Worm (Caenorhabditis elegans): ENCODE measurements around the gene nhr-227.

DNA sequence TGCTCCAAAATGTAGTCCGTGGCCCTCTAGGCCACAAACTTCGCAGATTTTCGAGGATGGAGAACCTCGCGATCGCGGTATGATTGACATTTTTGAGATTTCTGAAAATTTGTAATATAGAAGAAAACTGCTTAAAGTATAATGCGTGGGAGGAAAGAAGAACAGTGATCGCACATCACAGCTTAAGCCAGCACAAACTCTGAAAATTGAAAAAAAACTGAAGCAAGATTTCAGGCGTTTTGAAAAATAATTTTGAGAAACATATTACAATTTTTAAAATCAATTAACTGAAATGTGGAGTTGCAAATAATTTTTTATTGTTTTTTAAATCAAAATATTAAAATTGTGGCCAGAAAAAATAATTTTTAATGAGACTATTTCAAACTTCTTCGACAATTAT lies 18.3 kb upstream of the nhr-227 start, which contains the start of gene nhr-275:
- TF ChIP-seq dve-1 (tag; optimal IDR thresholded peaks at IDR 0.05) (no peak), nhr-11 (tag; optimal IDR thresholded peaks at IDR 0.05) (no peak)
